Worm (Caenorhabditis elegans): ENCODE measurements around the gene PDB1.1.

- TF ChIP-seq skn-1 (tag; optimal IDR thresholded peaks at IDR 0.05) (no peak), elt-3 (tag; optimal IDR thresholded peaks at IDR 0.05) (no peak)
Observed at ce11 chrX:7546509-7546908, 12.4 kb downstream of the PDB1.1 start, which contains the start of gene col-174.
